Worm (Caenorhabditis elegans): Measurements from ENCODE around the gene C25E10.5.

DNA sequence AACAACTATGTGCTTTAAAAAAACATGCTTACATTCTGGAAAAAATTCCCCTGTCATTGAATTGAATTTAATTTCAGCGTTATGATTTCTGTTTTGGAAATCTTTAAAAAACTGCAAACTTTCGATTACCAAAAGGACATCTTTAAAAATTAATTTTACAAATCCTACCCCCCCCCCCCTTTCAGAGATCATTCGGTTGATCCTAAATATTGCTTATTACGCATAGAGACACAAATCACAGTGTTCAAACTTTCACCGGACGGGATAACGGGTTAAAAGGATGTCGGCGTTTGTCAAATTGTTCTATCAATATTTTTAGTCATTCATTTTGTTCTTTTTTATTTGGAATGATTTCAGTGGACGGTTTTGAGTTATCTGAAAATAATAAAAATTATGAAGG, 2.9 kb downstream of the C25E10.5 start, which contains the start of gene C25E10.4:
- TF ChIP-seq W03F9.2 (tag; optimal IDR thresholded peaks at IDR 0.05) (no peak), him-1 (tag; optimal IDR thresholded peaks at IDR 0.05) (no peak)
